Worm (Caenorhabditis elegans) whole organism, L4/young adult: Measurements from ENCODE around the gene sra-29.

ENCODE experiments used
- W03F9.2 ChIP-seq: fragments of 150-350 bp; optimal IDR thresholded peaks from 2 replicates; lab custom pipeline; 2014; ENCODE audit warnings: missing biosample characterization, missing genetic modification characterization
- dao-5 ChIP-seq: sonication (generic microtip); optimal IDR thresholded peaks from 2 replicates; lab custom pipeline; 2016; ENCODE audit warnings: missing genotype, missing genetic modification characterization, moderate library complexity, missing compliant biosample characterization
- him-1 ChIP-seq: sonication (generic microtip); optimal IDR thresholded peaks from 2 replicates; lab custom pipeline; 2016; ENCODE audit warnings: missing genotype, missing genetic modification reagents, missing genetic modification characterization, missing compliant biosample characterization

Gene sra-29

DNA sequence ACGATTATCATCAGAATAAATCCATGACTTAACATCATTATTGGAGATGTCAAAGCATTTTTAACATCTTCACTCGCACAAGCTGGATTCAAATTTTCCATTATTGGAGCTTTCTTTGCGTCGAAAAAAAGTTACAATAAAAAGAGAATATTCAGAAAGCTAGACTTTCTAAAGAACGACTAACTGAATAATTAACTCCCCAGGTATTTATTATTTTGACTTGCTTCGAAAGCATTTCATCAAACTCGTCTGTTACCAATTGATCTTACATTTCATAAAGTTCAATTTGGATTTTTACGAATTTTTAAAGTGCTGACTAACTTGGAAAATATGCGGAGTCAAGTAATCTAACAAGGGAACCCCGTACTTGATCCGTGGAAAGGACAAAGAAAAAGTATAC is at the start of gene sra-29:
sra-29 (minus strand) TSS at position 101 of the 400 bp plus-strand sequence.
- TF ChIP-seq him-1 (tag; lab: Kevin White, UChicago) (no peak), W03F9.2 (tag; lab: Kevin White, UChicago) (no peak), dao-5 (tag; lab: Kevin White, UChicago) (no peak)

- no peak for TF ChIP-seq him-1 (tag; lab: Kevin White, UChicago)
- no peak for TF ChIP-seq dao-5 (tag; lab: Kevin White, UChicago)
- no peak for TF ChIP-seq W03F9.2 (tag; lab: Kevin White, UChicago)
These were observed 49.8 kb upstream of the sra-29 start, which contains the start of gene F54H5.14 for ce11 chrII:6625302-6625701. TSS of gene F54H5.14 (minus strand) at chrII:6625402.

ce11 chrII:6621886-6622285 is 46.3 kb upstream of the sra-29 start, which contains the start of gene F54H5.3:
TSS of gene F54H5.3 (plus strand) at chrII:6622186.
- TF ChIP-seq dao-5 (tag; lab: Kevin White, UChicago): no peak
- no peak for TF ChIP-seq him-1 (tag; lab: Kevin White, UChicago)
- no peak for TF ChIP-seq W03F9.2 (tag; lab: Kevin White, UChicago)

- no peak for TF ChIP-seq W03F9.2 (tag; lab: Kevin White, UChicago)
- TF ChIP-seq dao-5 (tag; lab: Kevin White, UChicago): no peak
- TF ChIP-seq him-1 (tag; lab: Kevin White, UChicago): no peak
These were observed 43.5 kb upstream of the sra-29 start for ce11 chrII:6619007-6619406.

- TF ChIP-seq dao-5 (tag; lab: Kevin White, UChicago) (no peak), him-1 (tag; lab: Kevin White, UChicago) (no peak), W03F9.2 (tag; lab: Kevin White, UChicago) (no peak)
These were observed 41.2 kb upstream of the sra-29 start, which contains the start of gene klf-3 for ce11 chrII:6616770-6617169. TSS of gene klf-3 (plus strand) at chrII:6616878.

ce11 chrII:6616135-6616534 is 40.6 kb upstream of the sra-29 start:
- TF ChIP-seq him-1 (tag; lab: Kevin White, UChicago) (no peak), dao-5 (tag; lab: Kevin White, UChicago) (no peak), W03F9.2 (tag; lab: Kevin White, UChicago) (no peak)

ce11 chrII:6615232-6616029 is 39.9 kb upstream of the sra-29 start:
- TF ChIP-seq dao-5 (tag; lab: Kevin White, UChicago) (no peak), W03F9.2 (tag; lab: Kevin White, UChicago) (no peak), him-1 (tag; lab: Kevin White, UChicago) (no peak)

DNA sequence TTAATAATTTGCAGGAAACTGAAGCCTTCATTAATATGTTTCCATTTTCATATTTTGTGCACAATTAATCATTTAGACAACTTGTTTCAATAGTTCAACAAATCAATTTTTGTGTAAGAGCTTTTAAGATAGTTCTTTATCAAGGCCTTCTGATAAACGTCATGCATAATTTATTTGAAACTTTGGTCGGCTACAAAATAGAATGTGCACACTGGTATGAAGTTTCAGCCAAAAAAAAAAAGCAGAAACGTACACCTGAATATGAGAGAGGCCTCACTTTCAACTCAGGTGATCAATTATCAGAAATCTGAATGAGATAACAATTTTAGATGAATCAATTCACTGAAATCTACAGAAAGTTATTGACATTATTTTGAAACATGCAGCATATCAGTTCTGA is 39.0 kb upstream of the sra-29 start:
- TF ChIP-seq dao-5 (tag; lab: Kevin White, UChicago) (no peak), him-1 (tag; lab: Kevin White, UChicago) (no peak)

DNA sequence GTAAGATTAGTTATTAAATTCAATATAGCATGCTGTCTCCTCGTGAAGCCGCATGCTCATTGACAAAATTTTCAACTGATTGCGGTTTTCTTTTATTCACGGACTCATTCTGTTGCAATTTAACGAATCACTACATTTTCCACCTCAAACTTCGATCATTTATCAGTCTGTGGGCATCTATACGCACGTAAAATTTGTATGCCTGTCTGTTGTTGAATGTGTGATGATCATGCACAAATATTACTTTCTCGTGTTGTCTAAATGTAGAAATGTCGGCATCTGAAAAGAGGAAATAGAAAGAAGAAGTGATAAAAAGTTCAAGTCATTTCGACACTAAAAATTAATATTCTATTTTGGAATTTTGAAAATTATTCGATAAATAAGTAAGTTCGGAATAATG is 37.0 kb upstream of the sra-29 start:
- no peak for TF ChIP-seq W03F9.2 (tag; lab: Kevin White, UChicago)
- TF ChIP-seq him-1 (tag; lab: Kevin White, UChicago): no peak
- no peak for TF ChIP-seq dao-5 (tag; lab: Kevin White, UChicago)

ce11 chrII:6610262-6610661 is 34.7 kb upstream of the sra-29 start:
- TF ChIP-seq him-1 (tag; lab: Kevin White, UChicago) (no peak), dao-5 (tag; lab: Kevin White, UChicago) (no peak), W03F9.2 (tag; lab: Kevin White, UChicago) (no peak)

DNA sequence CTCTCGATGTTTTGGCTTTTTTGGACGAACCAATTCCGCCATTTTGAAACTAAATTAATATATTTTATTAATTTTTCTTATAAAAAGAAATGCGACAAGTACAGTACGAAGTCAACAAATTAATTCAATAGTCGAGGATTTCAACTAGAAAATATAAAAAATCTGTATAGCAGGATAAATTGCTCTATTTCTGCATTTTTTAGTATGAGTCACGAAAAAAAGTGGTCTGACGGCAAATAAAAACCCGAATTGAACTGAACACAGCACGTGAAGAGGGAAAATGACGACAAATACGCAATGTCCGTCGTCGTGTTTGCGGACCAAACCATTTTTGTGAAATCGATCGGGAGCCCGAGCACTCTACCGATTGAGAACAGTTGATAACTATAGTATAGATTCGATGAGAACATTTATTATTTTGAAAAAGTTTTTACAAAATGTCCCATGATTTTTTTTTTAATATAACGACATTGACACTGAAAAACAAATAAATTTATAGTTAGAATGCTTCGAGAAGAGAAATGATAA is 33.8 kb upstream of the sra-29 start, which contains the start of gene epg-5:
epg-5 (minus strand) TSS at position 51 of the 528 bp plus-strand sequence.
- TF ChIP-seq dao-5 (tag; lab: Kevin White, UChicago) (no peak), W03F9.2 (tag; lab: Kevin White, UChicago) (no peak), him-1 (tag; lab: Kevin White, UChicago) (no peak)

DNA sequence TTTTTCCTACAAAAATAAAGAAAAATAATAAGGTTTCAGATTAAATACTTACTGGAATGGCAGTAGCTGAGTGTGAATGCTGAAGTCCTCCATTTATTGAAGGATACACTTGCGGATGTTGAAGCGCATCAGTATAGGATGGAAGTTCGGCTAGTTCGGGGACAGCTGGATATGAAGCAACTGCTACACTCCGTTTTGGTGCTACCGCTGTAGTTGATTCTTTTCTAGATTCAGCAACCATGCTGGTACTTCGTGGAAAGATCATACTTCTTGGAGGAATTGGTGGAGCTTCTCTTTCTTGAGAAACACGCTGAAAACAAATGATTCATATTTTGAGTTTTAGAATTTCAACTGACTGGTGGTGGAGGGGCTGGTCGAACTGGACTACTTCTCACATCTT is 33.1 kb upstream of the sra-29 start:
- TF ChIP-seq W03F9.2 (tag; lab: Kevin White, UChicago) (no peak), dao-5 (tag; lab: Kevin White, UChicago) (no peak), him-1 (tag; lab: Kevin White, UChicago) (no peak)

ce11 chrII:6600973-6601372 is 25.4 kb upstream of the sra-29 start, which contains the start of gene vps-33.2:
TSS of gene vps-33.2 (plus strand) at chrII:6601216.
- TF ChIP-seq him-1 (tag; lab: Kevin White, UChicago) (no peak), W03F9.2 (tag; lab: Kevin White, UChicago) (no peak), dao-5 (tag; lab: Kevin White, UChicago) (no peak)
